Fruit fly (Drosophila melanogaster): Measurements from ENCODE around the gene ppk28.

DNA sequence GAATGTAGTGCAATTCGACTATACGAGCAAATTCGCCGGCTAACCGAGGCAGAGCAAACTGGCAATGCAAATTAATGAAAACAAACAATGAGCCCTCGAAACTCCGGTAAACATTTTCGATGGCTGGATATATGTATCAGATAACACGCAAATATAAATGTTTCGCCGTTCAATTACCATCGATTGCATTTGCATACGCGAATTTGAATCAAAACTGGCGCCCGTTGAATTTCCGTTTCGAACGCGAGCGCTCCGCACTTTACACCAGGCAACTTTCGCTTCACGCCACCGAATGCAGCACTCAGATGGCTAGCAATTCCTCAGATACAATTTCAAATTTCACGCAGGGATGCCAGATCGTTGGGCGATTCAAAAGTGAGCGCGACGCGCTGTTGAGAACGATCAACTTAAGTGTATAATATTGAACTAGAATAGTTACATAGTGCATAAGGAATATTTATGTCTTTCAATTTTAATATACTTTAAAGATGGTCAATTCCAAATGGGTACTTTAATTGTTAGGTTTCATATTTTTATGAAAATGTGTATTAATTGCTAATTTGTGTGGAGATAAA lies 22.6 kb upstream of the ppk28 start, which contains the start of gene if:
- TF ChIP-seq ttk (optimal IDR thresholded peaks at IDR 0.05) (no peak), h (optimal IDR thresholded peaks at IDR 0.05) (no peak), insv (optimal IDR thresholded peaks at IDR 0.05) (no peak), psq (optimal IDR thresholded peaks at IDR 0.05) (no peak), Myc (optimal IDR thresholded peaks at IDR 0.05) (no peak), Sin3A (optimal IDR thresholded peaks at IDR 0.05) (no peak)
